Fruit fly (Drosophila melanogaster) whole organism, pupa: ENCODE measurements around the gene Fitm.
A peak's percentile ranks its signal among the peaks of the same experiment; 100 is the strongest.

Experiments
- CG10348 ChIP-seq: fragments of 200-800 bp; sonication (Bioruptor generic); IDR thresholded peaks from 2 replicates; pipeline ENCODE4 v1.3.6; 2022; ENCODE audit warnings: missing biosample characterization, missing genetic modification characterization
- CG12605 ChIP-seq: fragments of 200-800 bp; sonication (Bioruptor generic); IDR thresholded peaks from 2 replicates; pipeline ENCODE4 v1.3.6; 2022; ENCODE audit warnings: missing biosample characterization, missing genetic modification characterization
- CG13204 ChIP-seq: fragments of 200-800 bp; sonication (Bioruptor generic); optimal IDR thresholded peaks from 2 replicates; lab custom pipeline; 2018; ENCODE audit warnings: missing biosample characterization, mild to moderate bottlenecking, missing genetic modification characterization, moderate library complexity
- CG14655 ChIP-seq: fragments of 200-800 bp; sonication (Bioruptor generic); optimal IDR thresholded peaks from 3 replicates; lab custom pipeline; 2017; ENCODE audit warnings: mild to moderate bottlenecking, missing biosample characterization, missing genetic modification reagents, missing genetic modification characterization
- CG15710 ChIP-seq: fragments of 200-800 bp; sonication (Bioruptor generic); optimal IDR thresholded peaks from 2 replicates; lab custom pipeline; 2018; ENCODE audit warnings: missing biosample characterization, mild to moderate bottlenecking, missing genetic modification characterization, moderate library complexity
- CG17806 ChIP-seq: fragments of 200-800 bp; sonication (Bioruptor generic); optimal IDR thresholded peaks from 2 replicates; lab custom pipeline; 2018; ENCODE audit warnings: missing biosample characterization, mild to moderate bottlenecking, missing genetic modification characterization, moderate library complexity
- CG32121 ChIP-seq: fragments of 200-800 bp; sonication (Bioruptor generic); IDR thresholded peaks from 2 replicates; pipeline ENCODE4 v1.3.6; 2022; ENCODE audit warnings: missing biosample characterization, missing genetic modification characterization
- CG34367 ChIP-seq: fragments of 200-800 bp; sonication (Bioruptor generic); optimal IDR thresholded peaks from 2 replicates; lab custom pipeline; 2018; ENCODE audit warnings: missing biosample characterization, mild to moderate bottlenecking, missing genetic modification characterization
- CG4496 ChIP-seq: fragments of 200-800 bp; sonication (Bioruptor generic); IDR thresholded peaks from 3 replicates; pipeline ENCODE4 v1.3.6; 2022; ENCODE audit warnings: missing biosample characterization, missing genetic modification characterization
- CG8159 ChIP-seq: fragments of 200-800 bp; sonication (Bioruptor generic); optimal IDR thresholded peaks from 3 replicates; lab custom pipeline; 2018; ENCODE audit warnings: missing biosample characterization, mild to moderate bottlenecking, missing genetic modification characterization, moderate library complexity
- CG8301 ChIP-seq: fragments of 200-800 bp; sonication (Bioruptor generic); optimal IDR thresholded peaks from 2 replicates; lab custom pipeline; 2018; ENCODE audit warnings: missing biosample characterization, mild to moderate bottlenecking, missing genetic modification characterization
- CG9948 ChIP-seq: fragments of 200-800 bp; sonication (Bioruptor generic); optimal IDR thresholded peaks from 2 replicates; lab custom pipeline; 2018; ENCODE audit warnings: missing biosample characterization, mild to moderate bottlenecking, missing genetic modification characterization, moderate library complexity
- D1 ChIP-seq: fragments of 200-800 bp; sonication (Bioruptor generic); optimal IDR thresholded peaks from 2 replicates; lab custom pipeline; 2018; ENCODE audit warnings: missing biosample characterization, mild to moderate bottlenecking, missing genetic modification characterization, moderate library complexity
- EcR ChIP-seq: fragments of 200-800 bp; sonication (Bioruptor generic); optimal IDR thresholded peaks from 3 replicates; lab custom pipeline; 2019; ENCODE audit warnings: missing biosample characterization, missing genetic modification characterization, mild to moderate bottlenecking, moderate library complexity, missing genetic modification reagents
- Ets98B ChIP-seq: fragments of 200-800 bp; sonication (Bioruptor generic); IDR thresholded peaks from 2 replicates; pipeline ENCODE4 v1.3.6; 2022; ENCODE audit warnings: missing biosample characterization, missing genetic modification characterization
- Pif1A ChIP-seq: fragments of 200-800 bp; sonication (Bioruptor generic); optimal IDR thresholded peaks from 3 replicates; lab custom pipeline; 2016; ENCODE audit warnings: missing biosample characterization, missing genetic modification characterization
- Pif1B ChIP-seq: fragments of 200-800 bp; sonication (Bioruptor generic); optimal IDR thresholded peaks from 3 replicates; lab custom pipeline; 2016; ENCODE audit warnings: missing biosample characterization, missing genetic modification characterization
- Snoo ChIP-seq: fragments of 200-800 bp; sonication (Bioruptor generic); optimal IDR thresholded peaks from 3 replicates; lab custom pipeline; 2017; ENCODE audit warnings: missing biosample characterization, mild to moderate bottlenecking, missing genetic modification characterization, inconsistent platforms
- fd96Ca ChIP-seq: fragments of 200-800 bp; sonication (Bioruptor generic); IDR thresholded peaks from 3 replicates; pipeline ENCODE4 v1.3.6; 2022; ENCODE audit warnings: missing biosample characterization, missing genetic modification characterization
- gl ChIP-seq: fragments of 200-800 bp; sonication (Bioruptor generic); optimal IDR thresholded peaks from 2 replicates; lab custom pipeline; 2018; ENCODE audit warnings: missing biosample characterization, mild to moderate bottlenecking, missing genetic modification characterization
- rn ChIP-seq: fragments of 200-800 bp; sonication (Bioruptor generic); IDR thresholded peaks from 2 replicates; pipeline ENCODE4 v1.3.6; 2022; ENCODE audit warnings: missing biosample characterization, missing genetic modification characterization

The Fitm gene

DNA sequence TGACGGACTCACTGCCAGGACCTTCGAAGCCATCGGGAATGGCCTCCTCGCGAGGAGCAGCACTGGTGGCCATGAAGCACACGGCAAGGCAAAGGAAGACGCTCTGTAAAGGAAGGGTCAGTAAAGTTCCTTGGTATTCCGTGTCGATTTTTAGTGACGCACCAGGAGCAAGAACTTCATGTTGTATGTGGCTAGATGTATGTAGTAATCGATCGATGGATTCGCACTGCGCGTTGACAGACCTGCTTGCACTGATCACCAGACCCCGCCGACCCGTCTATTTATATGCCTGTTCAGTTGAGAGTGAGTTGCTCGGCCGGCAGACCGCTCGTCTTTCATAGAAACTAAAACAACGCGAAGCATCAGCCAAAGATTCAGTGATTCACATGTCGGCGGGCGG is 12.9 kb downstream of the Fitm start, which contains the start of gene CG15213:
Gene CG15213, minus strand, starts transcription at position 255 of the 400 bp plus-strand sequence.
- TF ChIP-seq CG32121 (GFP tag; lab: Robert Waterston, UW) (no peak), CG8301 (tag; lab: Kevin White, UChicago) (no peak), rn (GFP tag; lab: Robert Waterston, UW) (no peak), CG12605 (no peak), CG14655 (GFP tag; lab: Kevin White, UChicago) (no peak), CG10348 (GFP tag; lab: Robert Waterston, UW) (no peak), fd96Ca (GFP tag; lab: Robert Waterston, UW) (no peak), CG15710 (tag; lab: Kevin White, UChicago) (no peak), EcR (GFP tag; lab: Kevin White, UChicago) (no peak), CG8159 (tag; lab: Kevin White, UChicago) (no peak), Pif1B (GFP tag; lab: Kevin White, UChicago) (no peak), CG9948 (tag; lab: Kevin White, UChicago) (no peak)

DNA sequence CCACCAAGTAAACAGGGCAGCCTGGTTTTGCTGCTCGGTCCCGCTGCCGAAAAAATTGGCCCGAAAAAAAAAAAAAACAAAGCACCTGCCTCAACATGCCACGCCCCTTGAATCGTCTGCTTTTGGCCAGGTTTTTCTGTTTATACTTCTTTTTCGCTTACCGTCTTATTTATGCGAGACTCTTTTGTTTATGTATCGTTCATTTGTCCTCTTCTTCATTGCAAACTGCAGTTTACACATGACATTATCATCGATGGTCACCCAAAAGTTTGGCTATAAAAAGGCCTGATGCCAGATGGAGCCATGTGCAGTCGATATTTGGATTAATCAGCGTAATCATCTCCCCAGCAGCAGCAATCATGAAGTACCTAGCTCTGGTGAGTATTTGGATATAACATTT is 14.6 kb downstream of the Fitm start, which contains the start of gene CG15212:
Gene CG15212, plus strand, starts transcription at position 301 of the 400 bp plus-strand sequence.
- TF ChIP-seq CG32121 (GFP tag; lab: Robert Waterston, UW) (no peak), D1 (no peak), CG10348 (GFP tag; lab: Robert Waterston, UW) (no peak), CG15710 (tag; lab: Kevin White, UChicago) (no peak), Pif1B (GFP tag; lab: Kevin White, UChicago) (no peak), EcR (GFP tag; lab: Kevin White, UChicago) (no peak), CG34367 (tag; lab: Kevin White, UChicago) (no peak), Snoo (tag; lab: Kevin White, UChicago) (no peak), CG14655 (GFP tag; lab: Kevin White, UChicago) (no peak), Ets98B (GFP tag; lab: Robert Waterston, UW) (no peak), gl (tag; lab: Kevin White, UChicago) (no peak), CG17806 (tag; lab: Kevin White, UChicago) (no peak), Pif1A (GFP tag; lab: Kevin White, UChicago) (no peak)

DNA sequence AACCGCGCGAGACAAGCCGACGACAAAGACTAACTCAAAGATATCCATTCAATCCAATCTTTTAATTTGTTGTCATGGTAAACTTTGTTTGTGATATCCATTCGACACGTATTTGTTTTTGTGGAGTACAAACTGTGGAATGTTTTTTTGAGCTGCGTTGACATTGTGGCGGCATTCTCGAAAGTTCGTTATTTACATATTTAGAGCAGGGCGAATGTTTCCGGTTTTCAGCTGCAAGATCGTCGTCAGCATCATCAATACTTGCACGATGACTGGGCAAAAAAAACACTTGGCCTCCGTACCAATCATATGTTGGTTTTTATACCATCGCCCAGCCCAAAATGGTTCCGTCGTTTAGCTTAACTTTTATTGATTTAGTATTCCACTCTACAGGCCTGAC is 15.4 kb downstream of the Fitm start:
- TF ChIP-seq Ets98B (GFP tag; lab: Robert Waterston, UW) (no peak), CG8159 (tag; lab: Kevin White, UChicago) (no peak), CG34367 (tag; lab: Kevin White, UChicago) (no peak), D1 (no peak), CG10348 (GFP tag; lab: Robert Waterston, UW) (no peak), Pif1B (GFP tag; lab: Kevin White, UChicago) (no peak), CG13204 (GFP tag; lab: Kevin White, UChicago) (no peak), Snoo (tag; lab: Kevin White, UChicago) (no peak), CG12605 (no peak), rn (GFP tag; lab: Robert Waterston, UW) (no peak), gl (tag; lab: Kevin White, UChicago) (no peak), Pif1A (GFP tag; lab: Kevin White, UChicago) (no peak), CG4496 (no peak), CG17806 (tag; lab: Kevin White, UChicago) (no peak)

DNA sequence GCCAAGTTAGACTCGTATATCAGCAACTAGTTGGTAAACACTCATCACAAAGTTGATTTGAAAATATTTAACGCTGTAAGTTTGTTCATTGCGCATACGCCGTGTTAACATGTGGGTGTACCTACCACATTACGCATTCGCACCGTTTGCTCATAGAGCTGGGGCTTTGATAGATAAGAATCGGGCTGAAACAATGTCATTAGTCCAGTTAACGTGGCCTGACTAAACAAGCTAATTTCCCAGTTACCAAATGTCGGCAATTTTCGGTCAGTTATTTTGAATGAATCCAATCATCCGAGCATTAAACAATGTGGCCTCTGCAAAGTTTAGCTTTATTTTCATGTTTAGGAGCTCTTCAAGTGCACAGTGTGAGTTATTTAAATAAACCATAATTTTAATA is 16.7 kb downstream of the Fitm start, which contains the start of gene CG4597:
Gene CG4597, plus strand, starts transcription at position 301 of the 400 bp plus-strand sequence.
- no peak for TF ChIP-seq Ets98B (GFP tag; lab: Robert Waterston, UW)
- TF ChIP-seq fd96Ca (GFP tag; lab: Robert Waterston, UW): no peak
- TF ChIP-seq Pif1A (GFP tag; lab: Kevin White, UChicago): no peak
- no peak for TF ChIP-seq CG9948 (tag; lab: Kevin White, UChicago)
- no peak for TF ChIP-seq CG12605
- TF ChIP-seq CG8301 (tag; lab: Kevin White, UChicago): no peak
- TF ChIP-seq D1: no peak
- TF ChIP-seq CG34367 (tag; lab: Kevin White, UChicago): no peak
- no peak for TF ChIP-seq gl (tag; lab: Kevin White, UChicago)
- no peak for TF ChIP-seq CG13204 (GFP tag; lab: Kevin White, UChicago)
- no peak for TF ChIP-seq CG14655 (GFP tag; lab: Kevin White, UChicago)
- no peak for TF ChIP-seq CG8159 (tag; lab: Kevin White, UChicago)
- TF ChIP-seq CG32121 (GFP tag; lab: Robert Waterston, UW): no peak
- TF ChIP-seq rn (GFP tag; lab: Robert Waterston, UW): no peak

DNA sequence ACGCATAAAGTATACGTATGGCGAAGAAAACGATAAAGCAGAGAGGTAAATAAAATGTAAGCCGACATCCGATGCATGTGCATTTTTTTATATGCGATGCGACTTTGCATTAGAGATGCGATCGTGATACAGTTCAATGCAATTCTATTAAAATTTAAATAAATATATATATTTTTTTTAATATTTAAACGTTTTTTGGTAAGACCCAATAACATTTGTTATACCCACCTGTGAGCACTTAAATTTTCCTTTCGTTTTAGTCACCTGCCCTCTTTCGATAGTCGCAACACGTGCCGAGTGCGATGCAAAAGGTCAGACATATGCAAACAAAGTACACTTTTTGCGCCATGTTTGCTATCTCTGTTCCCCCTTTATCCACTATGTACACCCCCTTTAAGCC is 17.6 kb downstream of the Fitm start:
- TF ChIP-seq CG4496 (peak; percentile 38; the same call in 1 of the 3 replicates), CG32121 (GFP tag; lab: Robert Waterston, UW) (peak; percentile 48; the same call in 1 of the 2 replicates), rn (GFP tag; lab: Robert Waterston, UW) (peak; percentile 40; the same call in 1 of the 2 replicates), CG13204 (GFP tag; lab: Kevin White, UChicago) (no peak), Snoo (tag; lab: Kevin White, UChicago) (no peak), CG8301 (tag; lab: Kevin White, UChicago) (peak; percentile 10), gl (tag; lab: Kevin White, UChicago) (no peak), EcR (GFP tag; lab: Kevin White, UChicago) (no peak), CG17806 (tag; lab: Kevin White, UChicago) (peak; percentile 62), CG12605 (0 out of 2 replicates have a peak, but pooled peaks have one; percentile 22), Pif1A (GFP tag; lab: Kevin White, UChicago) (peak; percentile 15), Ets98B (GFP tag; lab: Robert Waterston, UW) (peak; percentile 51; the same call in 1 of the 2 replicates), CG14655 (GFP tag; lab: Kevin White, UChicago) (no peak), CG8159 (tag; lab: Kevin White, UChicago) (peak; percentile 64), D1 (peak; percentile 9), CG15710 (tag; lab: Kevin White, UChicago) (peak; percentile 67), fd96Ca (GFP tag; lab: Robert Waterston, UW) (peak; percentile 66; the same call in 2 of the 3 replicates), CG34367 (tag; lab: Kevin White, UChicago) (peak; percentile 55), Pif1B (GFP tag; lab: Kevin White, UChicago) (peak; percentile 40), CG10348 (GFP tag; lab: Robert Waterston, UW) (no peak; the same call in 1 of the 2 replicates), CG9948 (tag; lab: Kevin White, UChicago) (peak; percentile 72)
